Worm (Caenorhabditis elegans) whole organism, L4 larva: Measurements from ENCODE around the gene F01D5.2.
"Not testable (repeated sequence)": the region's sequence is repeated elsewhere in the genome, so short reads cannot be mapped to it uniquely, and the experiment has no call there.

ENCODE experiments used
- ceh-62 ChIP-seq: sonication (generic microtip); optimal IDR thresholded peaks from 2 replicates; lab custom pipeline; 2017; ENCODE audit warnings: missing biosample characterization, missing genetic modification characterization
- ces-1 ChIP-seq: fragments of 150-350 bp; sonication (generic microtip); optimal IDR thresholded peaks from 4 replicates; lab custom pipeline; 2014; ENCODE audit warnings: missing biosample characterization, missing genetic modification reagents, missing genetic modification characterization
- dmd-6 ChIP-seq: fragments of 200-800 bp; sonication (Bioruptor generic); IDR thresholded peaks from 2 replicates; pipeline ENCODE4 v1.3.6; 2022; ENCODE audit warnings: missing genetic modification reagents, missing genetic modification characterization, missing compliant biosample characterization
- fkh-10 ChIP-seq: fragments of 150-350 bp; optimal IDR thresholded peaks from 2 replicates; lab custom pipeline; 2014; ENCODE audit warnings: missing biosample characterization, missing genetic modification reagents, missing genetic modification characterization
- hlh-30 ChIP-seq: sonication (generic microtip); optimal IDR thresholded peaks from 2 replicates; lab custom pipeline; 2017; ENCODE audit warnings: antibody characterized with exemption, mild to moderate bottlenecking, missing genetic modification characterization, missing compliant biosample characterization; ENCODE audit not compliant: insufficient read depth
- lin-1 ChIP-seq: fragments of 200-800 bp; sonication (Bioruptor generic); IDR thresholded peaks from 2 replicates; pipeline ENCODE4 v1.3.6; 2022; ENCODE audit warnings: missing genetic modification reagents, missing genetic modification characterization, missing compliant biosample characterization
- lin-13 ChIP-seq: fragments of 150-350 bp; optimal IDR thresholded peaks from 2 replicates; lab custom pipeline; 2014; ENCODE audit warnings: missing biosample characterization, missing genetic modification reagents, missing genetic modification characterization
- mdt-29 ChIP-seq: fragments of 200-800 bp; sonication (Bioruptor generic); IDR thresholded peaks from 2 replicates; pipeline ENCODE4 v1.3.6; 2022; ENCODE audit warnings: missing genetic modification reagents, missing genetic modification characterization, missing compliant biosample characterization
- mes-2 ChIP-seq: sonication (generic microtip); optimal IDR thresholded peaks from 2 replicates; lab custom pipeline; 2016; ENCODE audit warnings: missing genotype, mild to moderate bottlenecking, missing genetic modification characterization, missing compliant biosample characterization; ENCODE audit not compliant: poor library complexity, severe bottlenecking
- nhr-28 ChIP-seq: fragments of 150-350 bp; optimal IDR thresholded peaks from 2 replicates; lab custom pipeline; 2014; ENCODE audit warnings: missing biosample characterization, missing genetic modification characterization

- not testable (repeated sequence) for TF ChIP-seq ces-1 (GFP tag; lab: Kevin White, UChicago); lin-13 (GFP tag; lab: Kevin White, UChicago); hlh-30 (tag; lab: Kevin White, UChicago); mes-2; ceh-62; fkh-10; dmd-6 (GFP tag; lab: Robert Waterston, UW); mdt-29 (GFP tag; lab: Robert Waterston, UW); lin-1 (GFP tag; lab: Robert Waterston, UW)
- TF ChIP-seq nhr-28 (tag; lab: Kevin White, UChicago): peak; percentile 7
Observed at ce11 chrII:14000044-14000443, 1.2 kb upstream of the F01D5.2 start, which contains the start of gene F01D5.3.
